Fruit fly (Drosophila melanogaster) whole organism, adult: ENCODE data around the gene CG33490.

ENCODE experiments used
- CG11617 ChIP-seq: fragments of 200-800 bp; sonication (Bioruptor generic); optimal IDR thresholded peaks from 2 replicates; lab custom pipeline; 2017; ENCODE audit warnings: mild to moderate bottlenecking, missing biosample characterization, missing genetic modification reagents, missing genetic modification characterization
- CG12768 ChIP-seq: fragments of 200-800 bp; sonication (Bioruptor generic); optimal IDR thresholded peaks from 2 replicates; lab custom pipeline; 2017; ENCODE audit warnings: missing biosample characterization, missing genetic modification characterization, mild to moderate bottlenecking, moderate library complexity, missing genetic modification reagents
- CG5204 ChIP-seq: fragments of 200-800 bp; sonication (Bioruptor generic); optimal IDR thresholded peaks from 2 replicates; lab custom pipeline; 2016; ENCODE audit warnings: missing biosample characterization, missing genetic modification characterization
- CG7101 ChIP-seq: fragments of 200-800 bp; sonication (Bioruptor generic); optimal IDR thresholded peaks from 2 replicates; lab custom pipeline; 2018; ENCODE audit warnings: missing biosample characterization, mild to moderate bottlenecking, missing genetic modification characterization, moderate library complexity
- Hr96 ChIP-seq: fragments of 200-800 bp; sonication (Bioruptor generic); optimal IDR thresholded peaks from 2 replicates; lab custom pipeline; 2016; ENCODE audit warnings: missing biosample characterization, missing genetic modification characterization
- Mnt ChIP-seq: fragments of 200-800 bp; sonication (Bioruptor generic); optimal IDR thresholded peaks from 2 replicates; lab custom pipeline; 2016; ENCODE audit warnings: missing biosample characterization, mild to moderate bottlenecking, missing genetic modification characterization
- tj ChIP-seq: fragments of 200-800 bp; sonication (Bioruptor generic); optimal IDR thresholded peaks from 3 replicates; lab custom pipeline; 2017; ENCODE audit warnings: missing biosample characterization, mild to moderate bottlenecking, missing genetic modification characterization, moderate library complexity

dm6 chr3L:11593778-11594177 lies 19.3 kb upstream of the CG33490 start:
- TF ChIP-seq Mnt (GFP tag; lab: Kevin White, UChicago) (no peak), CG11617 (GFP tag; lab: Kevin White, UChicago) (peak; percentile 22), CG12768 (GFP tag; lab: Kevin White, UChicago) (peak; percentile 62), tj (GFP tag; lab: Kevin White, UChicago) (no peak), CG5204 (no peak), CG7101 (tag; lab: Kevin White, UChicago) (peak; percentile 35), Hr96 (no peak)
